Fruit fly (Drosophila melanogaster) whole organism, embryonic: Measurements from ENCODE around the gene PolA1.

Experiments
- Abd-B ChIP-seq: fragments of 200-800 bp; sonication (Bioruptor generic); optimal IDR thresholded peaks from 2 replicates; lab custom pipeline; 2018; ENCODE audit warnings: missing biosample characterization, mild to moderate bottlenecking, missing genetic modification characterization, moderate library complexity
- Bgb ChIP-seq: fragments of 200-800 bp; sonication (Bioruptor generic); IDR thresholded peaks from 2 replicates; pipeline ENCODE4 v1.3.6; 2022; ENCODE audit warnings: missing biosample characterization, missing genetic modification characterization; ENCODE audit not compliant: partially characterized antibody
- CG11085 ChIP-seq: fragments of 200-800 bp; sonication (Bioruptor generic); IDR thresholded peaks from 2 replicates; pipeline ENCODE4 v1.3.6; 2022; ENCODE audit warnings: missing biosample characterization, missing genetic modification characterization
- CG11504 ChIP-seq: fragments of 200-800 bp; sonication (Bioruptor generic); optimal IDR thresholded peaks from 3 replicates; lab custom pipeline; 2019; ENCODE audit warnings: missing biosample characterization, mild to moderate bottlenecking, missing genetic modification characterization, moderate library complexity
- CG11695 ChIP-seq: fragments of 200-800 bp; sonication (Bioruptor generic); IDR thresholded peaks from 3 replicates; pipeline ENCODE4 v1.3.6; 2022; ENCODE audit warnings: missing biosample characterization, missing genetic modification characterization
- CG12744 ChIP-seq: fragments of 200-800 bp; sonication (Bioruptor generic); optimal IDR thresholded peaks from 2 replicates; lab custom pipeline; 2016; ENCODE audit warnings: missing biosample characterization, missing genetic modification characterization
- CG13775 ChIP-seq: fragments of 200-800 bp; sonication (Bioruptor generic); optimal IDR thresholded peaks from 3 replicates; lab custom pipeline; 2017; ENCODE audit warnings: missing biosample characterization, mild to moderate bottlenecking, missing genetic modification characterization
- CG15269 ChIP-seq: fragments of 200-800 bp; sonication (Bioruptor generic); optimal IDR thresholded peaks from 2 replicates; lab custom pipeline; 2018; ENCODE audit warnings: missing biosample characterization, mild to moderate bottlenecking, missing genetic modification characterization, moderate library complexity
- CG18262 ChIP-seq: fragments of 200-800 bp; optimal IDR thresholded peaks from 3 replicates; lab custom pipeline; 2019; ENCODE audit warnings: missing biosample characterization, mild to moderate bottlenecking, missing genetic modification characterization, moderate library complexity
- CG2116 ChIP-seq: fragments of 200-800 bp; sonication (Bioruptor generic); optimal IDR thresholded peaks from 3 replicates; lab custom pipeline; 2018; ENCODE audit warnings: missing biosample characterization, mild to moderate bottlenecking, missing genetic modification characterization
- CG2129 ChIP-seq: fragments of 200-800 bp; sonication (Bioruptor generic); IDR thresholded peaks from 2 replicates; pipeline ENCODE4 v1.3.6; 2022; ENCODE audit warnings: missing biosample characterization, missing genetic modification characterization; ENCODE audit not compliant: partially characterized antibody
- CG2889 ChIP-seq: fragments of 200-800 bp; sonication (Bioruptor generic); IDR thresholded peaks from 3 replicates; pipeline ENCODE4 v1.3.6; 2022; ENCODE audit warnings: missing biosample characterization, missing genetic modification characterization
- CG30403 ChIP-seq: fragments of 200-800 bp; sonication (Bioruptor generic); optimal IDR thresholded peaks from 3 replicates; lab custom pipeline; 2016; ENCODE audit warnings: missing biosample characterization, missing genetic modification characterization
- CG3281 ChIP-seq: fragments of 200-800 bp; sonication (Bioruptor generic); optimal IDR thresholded peaks from 3 replicates; lab custom pipeline; 2017; ENCODE audit warnings: missing biosample characterization, mild to moderate bottlenecking, missing genetic modification characterization
- CG3726 ChIP-seq: fragments of 200-800 bp; sonication (Bioruptor generic); IDR thresholded peaks from 3 replicates; pipeline ENCODE4, ENCODE4 v1.3.6; 2022; ENCODE audit warnings: missing biosample characterization, missing genetic modification characterization
- CG5953 ChIP-seq: fragments of 200-800 bp; sonication (Bioruptor generic); IDR thresholded peaks from 2 replicates; pipeline ENCODE4 v1.3.6; 2022; ENCODE audit warnings: missing biosample characterization, missing genetic modification characterization
- CG8290 ChIP-seq, 3 experiments: fragments of 200-800 bp; sonication (Bioruptor generic); optimal IDR thresholded peaks; 2 replicates each; lab custom pipeline; 2016 to 2019; ENCODE audit warnings: missing biosample characterization in 3 of 3, missing genetic modification characterization in 3 of 3, mild to moderate bottlenecking in 2 of 3, moderate library complexity in 1 of 3
- CG9437 ChIP-seq: fragments of 200-800 bp; sonication (Bioruptor generic); optimal IDR thresholded peaks from 2 replicates; lab custom pipeline; 2018; ENCODE audit warnings: missing biosample characterization, mild to moderate bottlenecking, missing genetic modification characterization
- CG9876 ChIP-seq: fragments of 200-800 bp; sonication (Bioruptor generic); optimal IDR thresholded peaks from 2 replicates; lab custom pipeline; 2016; ENCODE audit warnings: missing biosample characterization, missing genetic modification characterization
- D19A ChIP-seq: fragments of 200-800 bp; optimal IDR thresholded peaks from 3 replicates; lab custom pipeline; 2019; ENCODE audit warnings: missing biosample characterization, mild to moderate bottlenecking, missing genetic modification characterization, moderate library complexity
- Doc3 ChIP-seq: fragments of 200-800 bp; sonication (Bioruptor generic); IDR thresholded peaks from 3 replicates; pipeline ENCODE4 v1.3.6; 2022; ENCODE audit warnings: missing biosample characterization, missing genetic modification characterization; ENCODE audit not compliant: partially characterized antibody
- Drgx ChIP-seq: fragments of 200-800 bp; sonication (Bioruptor generic); IDR thresholded peaks from 2 replicates; pipeline ENCODE4 v1.3.6; 2022; ENCODE audit warnings: missing biosample characterization, missing genetic modification characterization
- Eip74EF ChIP-seq, 2 experiments: fragments of 200-800 bp in 1 of 2; fragments of >200 bp in 1 of 2; sonication (Bioruptor generic) in 1 of 2; optimal IDR thresholded peaks; 2 replicates each; lab custom pipeline; 2017 to 2019; ENCODE audit warnings: missing biosample characterization in 2 of 2, missing genetic modification characterization in 2 of 2, mild to moderate bottlenecking in 1 of 2, moderate library complexity in 1 of 2
- H2.0 ChIP-seq: fragments of 200-800 bp; sonication (Bioruptor generic); IDR thresholded peaks from 2 replicates; pipeline ENCODE4 v1.3.6; 2022; ENCODE audit warnings: missing biosample characterization, missing genetic modification characterization
- HHEX ChIP-seq: fragments of 200-800 bp; sonication (Bioruptor generic); optimal IDR thresholded peaks from 3 replicates; lab custom pipeline; 2017; ENCODE audit warnings: missing biosample characterization, mild to moderate bottlenecking, missing genetic modification characterization, missing genetic modification reagents
- Hr51 ChIP-seq, 2 experiments: fragments of 200-800 bp; sonication (Bioruptor generic); optimal IDR thresholded peaks; 2 replicates in 1 of 2; 3 replicates in 1 of 2; lab custom pipeline; 2016 to 2018; ENCODE audit warnings: missing biosample characterization in 2 of 2, missing genetic modification characterization in 2 of 2, mild to moderate bottlenecking in 1 of 2, moderate library complexity in 1 of 2
- Nf-YA ChIP-seq: fragments of 200-800 bp; sonication (Bioruptor generic); IDR thresholded peaks from 2 replicates; pipeline ENCODE4 v1.3.6; 2022; ENCODE audit warnings: missing biosample characterization, missing genetic modification characterization
- PHDP ChIP-seq: fragments of 200-800 bp; sonication (Bioruptor generic); optimal IDR thresholded peaks from 3 replicates; lab custom pipeline; 2018; ENCODE audit warnings: missing biosample characterization, mild to moderate bottlenecking, missing genetic modification characterization, moderate library complexity
- Ravus ChIP-seq: fragments of 200-800 bp; sonication (Bioruptor generic); IDR thresholded peaks from 2 replicates; pipeline ENCODE4 v1.3.6; 2022; ENCODE audit warnings: missing biosample characterization, missing genetic modification characterization
- abd-A ChIP-seq: fragments of 200-800 bp; sonication (Bioruptor generic); optimal IDR thresholded peaks from 3 replicates; lab custom pipeline; 2019; ENCODE audit warnings: missing biosample characterization, mild to moderate bottlenecking, missing genetic modification characterization, moderate library complexity
- dysf ChIP-seq: fragments of 200-800 bp; sonication (Bioruptor generic); IDR thresholded peaks from 3 replicates; pipeline ENCODE4 v1.3.6; 2022; ENCODE audit warnings: missing biosample characterization, missing genetic modification characterization
- esg ChIP-seq: fragments of 200-800 bp; sonication (Bioruptor generic); conservative IDR thresholded peaks from 2 replicates; pipeline ENCODE4 v1.3.6; 2022; ENCODE audit warnings: missing biosample characterization, missing genetic modification characterization
- eve ChIP-seq, 2 experiments: fragments of >200 bp; optimal IDR thresholded peaks; 2 replicates each; lab custom pipeline; 2017; ENCODE audit warnings: missing biosample characterization in 2 of 2, missing genetic modification characterization in 2 of 2
- fd96Cb ChIP-seq: fragments of 200-800 bp; sonication (Bioruptor generic); optimal IDR thresholded peaks from 2 replicates; lab custom pipeline; 2018; ENCODE audit warnings: missing biosample characterization, mild to moderate bottlenecking, missing genetic modification characterization, moderate library complexity
- gem ChIP-seq: fragments of 200-800 bp; sonication (Bioruptor generic); optimal IDR thresholded peaks from 2 replicates; lab custom pipeline; 2019; ENCODE audit warnings: missing biosample characterization, mild to moderate bottlenecking, missing genetic modification characterization, moderate library complexity
- hkb ChIP-seq, 2 experiments: fragments of 200-800 bp in 1 of 2; fragments of >200 bp in 1 of 2; sonication (Bioruptor generic) in 1 of 2; IDR thresholded peaks in 1 of 2; optimal IDR thresholded peaks in 1 of 2; 2 replicates each; pipeline versions ENCODE4 v1.3.6 to Lab custom; 2017 to 2022; ENCODE audit warnings: missing biosample characterization in 1 of 2, missing genetic modification characterization in 1 of 2
- insv ChIP-seq, 2 experiments: fragments of 200-800 bp; sonication (Bioruptor generic); optimal IDR thresholded peaks; 3 replicates each; lab custom pipeline; 2016 to 2018; ENCODE audit warnings: missing biosample characterization in 2 of 2, missing genetic modification characterization in 2 of 2
- jigr1 ChIP-seq: fragments of 200-800 bp; sonication (Bioruptor generic); IDR thresholded peaks from 3 replicates; pipeline ENCODE4 v1.3.6; 2022; ENCODE audit warnings: missing biosample characterization, missing genetic modification characterization
- lbe ChIP-seq: fragments of 200-800 bp; sonication (Bioruptor generic); optimal IDR thresholded peaks from 2 replicates; lab custom pipeline; 2016; ENCODE audit warnings: missing biosample characterization, mild to moderate bottlenecking, missing genetic modification characterization
- lmd ChIP-seq: fragments of 200-800 bp; sonication (Bioruptor generic); IDR thresholded peaks from 2 replicates; pipeline ENCODE4 v1.3.6; 2022; ENCODE audit warnings: missing biosample characterization, missing genetic modification characterization
- mam ChIP-seq: fragments of 200-800 bp; sonication (Bioruptor generic); optimal IDR thresholded peaks from 3 replicates; lab custom pipeline; 2016; ENCODE audit warnings: missing biosample characterization, missing genetic modification characterization
- p53 ChIP-seq: fragments of 200-800 bp; sonication (Bioruptor generic); optimal IDR thresholded peaks from 2 replicates; lab custom pipeline; 2016; ENCODE audit warnings: missing biosample characterization, missing genetic modification characterization
- pan ChIP-seq, 4 experiments: fragments of >200 bp in 3 of 4; fragments of 200-800 bp in 1 of 4; sonication (Bioruptor generic) in 1 of 4; optimal IDR thresholded peaks in 3 of 4; IDR thresholded peaks in 1 of 4; 2 replicates each; pipeline versions ENCODE4 v1.3.6 to Lab custom; 2017 to 2022; ENCODE audit warnings: missing biosample characterization in 2 of 4, missing genetic modification characterization in 2 of 4, mixed read lengths in 1 of 4
- schlank ChIP-seq: fragments of 200-800 bp; sonication (Bioruptor generic); optimal IDR thresholded peaks from 2 replicates; lab custom pipeline; 2018; ENCODE audit warnings: missing biosample characterization, mild to moderate bottlenecking, missing genetic modification characterization
- slbo ChIP-seq: fragments of 200-800 bp; sonication (Bioruptor generic); IDR thresholded peaks from 2 replicates; pipeline ENCODE4 v1.3.6; 2022; ENCODE audit warnings: missing biosample characterization, missing genetic modification characterization
- stc ChIP-seq: fragments of 200-800 bp; sonication (Bioruptor generic); IDR thresholded peaks from 2 replicates; pipeline ENCODE4 v1.3.6; 2022; ENCODE audit warnings: missing biosample characterization, missing genetic modification characterization
- trem ChIP-seq: fragments of 200-800 bp; optimal IDR thresholded peaks from 3 replicates; lab custom pipeline; 2019; ENCODE audit warnings: missing biosample characterization, mild to moderate bottlenecking, missing genetic modification characterization, moderate library complexity

Gene PolA1

DNA sequence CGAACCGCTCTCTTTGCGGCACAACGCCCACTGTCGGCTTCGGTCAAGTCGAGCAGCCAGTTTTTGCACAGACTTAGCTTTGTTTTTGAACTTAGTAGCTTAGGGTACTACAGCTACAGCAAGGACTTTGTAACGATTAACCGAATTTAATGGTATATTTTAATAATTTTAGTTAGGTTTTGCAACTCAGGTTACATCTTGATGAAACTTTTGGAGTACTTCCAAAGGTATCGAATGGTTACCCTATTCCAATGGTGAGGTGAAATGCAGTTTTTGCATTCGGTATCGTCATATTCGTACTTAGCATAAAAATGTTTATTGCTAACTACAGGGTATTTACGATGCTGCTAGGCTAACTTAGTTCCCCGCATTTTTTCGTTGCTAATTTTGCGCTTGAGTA is 17.0 kb upstream of the PolA1 start:
- TF ChIP-seq p53 (GFP tag; lab: Kevin White, UChicago) (no peak), fd96Cb (no peak), CG13775 (no peak), CG2129 (GFP tag; lab: Robert Waterston, UW) (no peak)

DNA sequence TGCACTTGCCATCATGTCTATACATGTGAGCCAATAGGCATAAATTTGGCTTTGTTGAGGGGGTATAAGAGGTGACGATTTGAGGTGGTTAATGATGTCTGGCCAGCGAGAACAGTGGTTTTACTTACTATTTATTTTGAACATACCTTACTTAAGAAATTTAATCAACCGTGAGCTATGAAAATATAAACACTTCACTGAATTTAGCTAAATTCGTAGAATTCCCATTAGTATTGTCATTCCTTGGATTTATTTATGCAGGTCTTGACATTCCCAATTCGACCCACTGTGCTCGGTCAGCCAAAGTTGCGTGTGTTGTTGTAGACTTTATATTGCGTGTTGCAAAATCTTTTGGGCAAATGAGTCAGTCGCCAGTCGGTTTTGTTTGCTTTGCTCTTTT is 16.4 kb upstream of the PolA1 start:
- TF ChIP-seq lbe (GFP tag; lab: Kevin White, UChicago) (no peak), H2.0 (GFP tag; lab: Robert Waterston, UW) (0 out of 2 replicates have a peak, but pooled peaks have one; percentile 31), gem (tag; lab: Kevin White, UChicago) (peak; percentile 32), pan (optimal IDR thresholded peaks at IDR 0.05; lab: Kevin White, UChicago) (no peak), pan (GFP tag; optimal IDR thresholded peaks at IDR 0.05 in 1 of 2, IDR thresholded peaks at IDR 0.05 in 1 of 2) (peak in 1 of 2 experiments; percentile 9), CG3281 (no peak), schlank (tag; lab: Kevin White, UChicago) (no peak), PHDP (tag; lab: Kevin White, UChicago) (no peak), CG8290 (GFP tag; optimal IDR thresholded peaks at IDR 0.05; lab: Kevin White, UChicago) (no peak), CG8290 (tag; optimal IDR thresholded peaks at IDR 0.05; lab: Kevin White, UChicago) (peak in 1 of 2 experiments; percentile 0), CG2116 (GFP tag; lab: Kevin White, UChicago) (no peak), Drgx (peak; percentile 80), CG2889 (GFP tag; lab: Robert Waterston, UW) (no peak), CG9437 (no peak), eve (GFP tag; optimal IDR thresholded peaks at IDR 0.05; lab: Kevin White, UChicago) (no peak), jigr1 (GFP tag; lab: Robert Waterston, UW) (no peak), CG3726 (0 out of 3 replicates have a peak, but pooled peaks have one; percentile 24), Hr51 (GFP tag; optimal IDR thresholded peaks at IDR 0.05; lab: Kevin White, UChicago) (peak in 1 of 2 experiments; percentile 59), insv (GFP tag; optimal IDR thresholded peaks at IDR 0.05; lab: Kevin White, UChicago) (no peak), dysf (GFP tag; lab: Robert Waterston, UW) (peak; percentile 38; the same call in 1 of the 3 replicates), lmd (peak; percentile 13; the same call in 1 of the 2 replicates), Abd-B (GFP tag; lab: Kevin White, UChicago) (no peak), CG15269 (tag; lab: Kevin White, UChicago) (peak; percentile 29), CG9876 (GFP tag; lab: Kevin White, UChicago) (no peak), CG11695 (GFP tag; lab: Robert Waterston, UW) (0 out of 3 replicates have a peak, but pooled peaks have one; percentile 30), CG11085 (GFP tag; lab: Robert Waterston, UW) (no peak), abd-A (tag; lab: Kevin White, UChicago) (no peak), CG5953 (GFP tag; lab: Robert Waterston, UW) (no peak), Ravus (no peak), stc (GFP tag; lab: Robert Waterston, UW) (no peak), CG12744 (GFP tag; lab: Kevin White, UChicago) (no peak), HHEX (GFP tag; lab: Kevin White, UChicago) (no peak), D19A (tag; lab: Kevin White, UChicago) (no peak), Nf-YA (GFP tag; lab: Robert Waterston, UW) (no peak), Bgb (no peak), esg (GFP tag; lab: Robert Waterston, UW) (peak; percentile 23; the same call in 1 of the 2 replicates), CG11504 (tag; lab: Kevin White, UChicago) (peak; percentile 45), mam (peak; percentile 0), CG30403 (GFP tag; lab: Kevin White, UChicago) (peak; percentile 1), Doc3 (GFP tag; lab: Robert Waterston, UW) (no peak), hkb (optimal IDR thresholded peaks at IDR 0.05; lab: Kevin White, UChicago) (no peak), hkb (GFP tag; IDR thresholded peaks at IDR 0.05; lab: Robert Waterston, UW) (peak; percentile 41; the same call in 1 of the 2 replicates), CG18262 (tag; lab: Kevin White, UChicago) (no peak), trem (tag; lab: Kevin White, UChicago) (no peak), Eip74EF (GFP tag; optimal IDR thresholded peaks at IDR 0.05; lab: Kevin White, UChicago) (no peak), slbo (GFP tag; lab: Robert Waterston, UW) (peak; percentile 15; the same call in 1 of the 2 replicates)
